Comparison of ENCODE assay signal across 3 worm cellular contexts in genomic region chrIII:8801864-8802818, ce11.
TF ChIP-seq lines count a peak whose summit lies in the region.

No protein-coding gene starts in this region.

TF ChIP-seq in whole organism, L1 larva, 84 proteins besides CTCF, POLR2A, EP300 and RAD21 (continued from another document and continues in another):
- TF ChIP-seq egl-27 (tag; optimal IDR thresholded peaks at IDR 0.05; lab: Kevin White, UChicago) (peak; percentile 95 to 96), mep-1 (tag; optimal IDR thresholded peaks at IDR 0.05; lab: Kevin White, UChicago) (peak; percentile 98), snu-23 (GFP tag; optimal IDR thresholded peaks at IDR 0.05; lab: Kevin White, UChicago) (peak; percentile 96), ceh-8 (GFP tag; optimal IDR thresholded peaks at IDR 0.05; lab: Kevin White, UChicago) (no peak), fkh-8 (tag; optimal IDR thresholded peaks at IDR 0.05; lab: Kevin White, UChicago) (peak; percentile 96), nhr-20 (tag; optimal IDR thresholded peaks at IDR 0.05; lab: Kevin White, UChicago) (peak; percentile 98), nhr-28 (tag; optimal IDR thresholded peaks at IDR 0.05; lab: Kevin White, UChicago) (peak; percentile 76), fkh-4 (tag; optimal IDR thresholded peaks at IDR 0.05; lab: Kevin White, UChicago; ENCODE audit: borderline replicate concordance) (peak; percentile 80), pqm-1 (tag; optimal IDR thresholded peaks at IDR 0.05; lab: Kevin White, UChicago) (peak; percentile 24), irx-1 (tag; optimal IDR thresholded peaks at IDR 0.05; lab: Kevin White, UChicago) (peak; percentile 94), unc-130 (tag; optimal IDR thresholded peaks at IDR 0.05; lab: Kevin White, UChicago) (peak; percentile 77), zag-1 (tag; optimal IDR thresholded peaks at IDR 0.05; lab: Kevin White, UChicago) (peak; percentile 98), skn-1 (tag; optimal IDR thresholded peaks at IDR 0.05; lab: Kevin White, UChicago) (peak; percentile 91), unc-86 (tag; optimal IDR thresholded peaks at IDR 0.05; lab: Kevin White, UChicago) (peak; percentile 94), ztf-4 (tag; optimal IDR thresholded peaks at IDR 0.05; lab: Kevin White, UChicago) (peak; percentile 96), isw-1 (GFP tag; IDR thresholded peaks at IDR 0.05; lab: Robert Waterston, UW) (peak; percentile 82), C34B4.2 (tag; optimal IDR thresholded peaks at IDR 0.05; lab: Kevin White, UChicago) (no peak), zip-4 (GFP tag; optimal IDR thresholded peaks at IDR 0.05; lab: Kevin White, UChicago) (peak; percentile 71), ces-1 (GFP tag; optimal IDR thresholded peaks at IDR 0.05; lab: Kevin White, UChicago) (no peak), nhr-76 (tag; optimal IDR thresholded peaks at IDR 0.05; lab: Kevin White, UChicago) (peak; percentile 47), ceh-90 (tag; optimal IDR thresholded peaks at IDR 0.05; lab: Kevin White, UChicago) (no peak), vab-15 (tag; optimal IDR thresholded peaks at IDR 0.05; lab: Kevin White, UChicago) (peak; percentile 86), C04F5.9 (tag; optimal IDR thresholded peaks at IDR 0.05; lab: Kevin White, UChicago) (peak; percentile 65), efl-1 (optimal IDR thresholded peaks at IDR 0.05; lab: Kevin White, UChicago) (peak; percentile 90 to 97), efl-1 (GFP tag; optimal IDR thresholded peaks at IDR 0.05 in 1 of 2; lab: Kevin White, UChicago) (peak; percentile 70 to 97), nhr-84 (tag; optimal IDR thresholded peaks at IDR 0.05; lab: Kevin White, UChicago) (no peak), mef-2 (tag; optimal IDR thresholded peaks at IDR 0.05; lab: Kevin White, UChicago) (peak; percentile 94), ceh-82 (tag; optimal IDR thresholded peaks at IDR 0.05; lab: Kevin White, UChicago) (peak; percentile 69 to 96 (median 96)), F16B12.6 (tag; optimal IDR thresholded peaks at IDR 0.05; lab: Kevin White, UChicago) (peak; percentile 40), nhr-47 (tag; optimal IDR thresholded peaks at IDR 0.05; lab: Kevin White, UChicago) (peak; percentile 95), ceh-63 (GFP tag; optimal IDR thresholded peaks at IDR 0.05; lab: Kevin White, UChicago) (no peak), jun-1 (tag; optimal IDR thresholded peaks at IDR 0.05; lab: Kevin White, UChicago) (peak; percentile 97), dpl-1 (GFP tag; optimal IDR thresholded peaks at IDR 0.05; lab: Kevin White, UChicago) (peak; percentile 68 to 72 (median 70)), dsc-1 (tag; optimal IDR thresholded peaks at IDR 0.05; lab: Kevin White, UChicago) (peak; percentile 96), sox-4 (tag; optimal IDR thresholded peaks at IDR 0.05; lab: Kevin White, UChicago) (peak; percentile 56), nhr-90 (tag; optimal IDR thresholded peaks at IDR 0.05; lab: Kevin White, UChicago; ENCODE audit: poor library complexity) (peak; percentile 95), rnt-1 (tag; optimal IDR thresholded peaks at IDR 0.05; lab: Kevin White, UChicago) (peak; percentile 91), ceh-88 (GFP tag; IDR thresholded peaks at IDR 0.05; lab: Robert Waterston, UW) (peak; percentile 90), aha-1 (tag; optimal IDR thresholded peaks at IDR 0.05; lab: Kevin White, UChicago) (peak; percentile 92), tlp-1 (tag; optimal IDR thresholded peaks at IDR 0.05; lab: Kevin White, UChicago) (no peak), efl-3 (GFP tag; optimal IDR thresholded peaks at IDR 0.05; lab: Kevin White, UChicago) (peak; percentile 23), elt-2 (tag; optimal IDR thresholded peaks at IDR 0.05; lab: Kevin White, UChicago) (peak; percentile 90), aly-2 (tag; optimal IDR thresholded peaks at IDR 0.05; lab: Kevin White, UChicago) (peak; percentile 55)

TF ChIP-seq in whole organism, L3 larva, 47 proteins besides CTCF, POLR2A, EP300 and RAD21 (continued from another document):
- TF ChIP-seq nhr-12 (tag; optimal IDR thresholded peaks at IDR 0.05; lab: Kevin White, UChicago) (no peak), aly-2 (tag; optimal IDR thresholded peaks at IDR 0.05; lab: Kevin White, UChicago) (peak; percentile 89), fos-1 (tag; optimal IDR thresholded peaks at IDR 0.05; lab: Kevin White, UChicago) (peak; percentile 72), mdl-1 (tag; optimal IDR thresholded peaks at IDR 0.05; lab: Kevin White, UChicago) (peak; percentile 95), nhr-11 (tag; optimal IDR thresholded peaks at IDR 0.05; lab: Kevin White, UChicago) (peak; percentile 98), R02D3.7 (tag; optimal IDR thresholded peaks at IDR 0.05; lab: Kevin White, UChicago) (peak; percentile 77), nhr-77 (tag; optimal IDR thresholded peaks at IDR 0.05; lab: Kevin White, UChicago) (peak; percentile 78), nhr-43 (tag; optimal IDR thresholded peaks at IDR 0.05; lab: Kevin White, UChicago; ENCODE audit: poor library complexity, severe bottlenecking) (peak; percentile 70), ceh-9 (tag; optimal IDR thresholded peaks at IDR 0.05; lab: Kevin White, UChicago) (peak; percentile 50), zag-1 (tag; optimal IDR thresholded peaks at IDR 0.05; lab: Kevin White, UChicago) (peak; percentile 82), elt-2 (tag; optimal IDR thresholded peaks at IDR 0.05; lab: Kevin White, UChicago) (peak; percentile 93), egl-27 (tag; optimal IDR thresholded peaks at IDR 0.05; lab: Kevin White, UChicago) (peak; percentile 91), lsy-12 (tag; optimal IDR thresholded peaks at IDR 0.05; lab: Kevin White, UChicago) (peak; percentile 91), snpc-4 (tag; optimal IDR thresholded peaks at IDR 0.05; lab: Kevin White, UChicago) (peak; percentile 88), ceh-82 (tag; optimal IDR thresholded peaks at IDR 0.05; lab: Kevin White, UChicago) (peak; percentile 75), skn-1 (tag; optimal IDR thresholded peaks at IDR 0.05; lab: Kevin White, UChicago) (peak; percentile 89), nhr-28 (tag; optimal IDR thresholded peaks at IDR 0.05; lab: Kevin White, UChicago) (peak; percentile 16), nhr-23 (tag; optimal IDR thresholded peaks at IDR 0.05; lab: Kevin White, UChicago) (peak; percentile 98), ceh-28 (tag; optimal IDR thresholded peaks at IDR 0.05; lab: Kevin White, UChicago) (peak; percentile 93), fkh-10 (GFP tag; optimal IDR thresholded peaks at IDR 0.05; lab: Kevin White, UChicago) (peak; percentile 82), nhr-76 (tag; optimal IDR thresholded peaks at IDR 0.05; lab: Kevin White, UChicago) (no peak), tbx-2 (tag; optimal IDR thresholded peaks at IDR 0.05; lab: Kevin White, UChicago) (peak; percentile 92), daf-12 (tag; optimal IDR thresholded peaks at IDR 0.05; lab: Kevin White, UChicago) (peak; percentile 41), nfya-1 (tag; optimal IDR thresholded peaks at IDR 0.05; lab: Kevin White, UChicago; ENCODE audit: insufficient read depth) (peak; percentile 98), sea-2 (GFP tag; optimal IDR thresholded peaks at IDR 0.05; lab: Kevin White, UChicago) (peak; percentile 86), ztf-11 (tag; optimal IDR thresholded peaks at IDR 0.05; lab: Kevin White, UChicago) (no peak), unc-39 (tag; optimal IDR thresholded peaks at IDR 0.05; lab: Kevin White, UChicago) (no peak), elt-3 (tag; optimal IDR thresholded peaks at IDR 0.05; lab: Kevin White, UChicago) (peak in 1 of 3 experiments; percentile 69)
TF ChIP-seq in whole organism, L3 larva: peak in this region for 39.

TF ChIP-seq in whole organism, young adult, 124 proteins besides CTCF, POLR2A, EP300 and RAD21 (continued from another document):
- TF ChIP-seq attf-5 (GFP tag; optimal IDR thresholded peaks at IDR 0.05; lab: Kevin White, UChicago) (peak; percentile 97), Y56A3A.18 (GFP tag; IDR thresholded peaks at IDR 0.05; lab: Robert Waterston, UW) (0 out of 2 replicates have a peak, but pooled peaks have one; percentile 21), somi-1 (GFP tag; optimal IDR thresholded peaks at IDR 0.05; lab: Kevin White, UChicago) (peak; percentile 94), mes-4 (tag; optimal IDR thresholded peaks at IDR 0.05; lab: Kevin White, UChicago) (no peak), pha-4 (tag; optimal IDR thresholded peaks at IDR 0.05; lab: Kevin White, UChicago) (peak; percentile 90), unc-62 (GFP tag; optimal IDR thresholded peaks at IDR 0.05; lab: Kevin White, UChicago) (peak; percentile 89), mcd-1 (GFP tag; IDR thresholded peaks at IDR 0.05; lab: Robert Waterston, UW) (peak; percentile 69), lin-26 (GFP tag; IDR thresholded peaks at IDR 0.05; lab: Robert Waterston, UW) (peak; percentile 75; the same call in 1 of the 2 replicates), let-607 (tag; optimal IDR thresholded peaks at IDR 0.05; lab: Kevin White, UChicago) (peak; percentile 87 to 92), lir-1 (GFP tag; conservative IDR thresholded peaks at IDR 0.05; lab: Robert Waterston, UW) (peak; percentile 49; the same call in 1 of the 2 replicates), F22D6.2 (tag; optimal IDR thresholded peaks at IDR 0.05; lab: Kevin White, UChicago) (peak; percentile 77), ztf-26 (tag; optimal IDR thresholded peaks at IDR 0.05; lab: Kevin White, UChicago) (peak; percentile 84), sea-2 (GFP tag; IDR thresholded peaks at IDR 0.05; lab: Robert Waterston, UW) (no peak), B0336.3 (GFP tag; IDR thresholded peaks at IDR 0.05; lab: Robert Waterston, UW) (peak; percentile 94), mel-28 (tag; optimal IDR thresholded peaks at IDR 0.05; lab: Kevin White, UChicago; ENCODE audit: borderline replicate concordance) (no peak), akir-1 (GFP tag; optimal IDR thresholded peaks at IDR 0.05; lab: Kevin White, UChicago) (peak; percentile 70), bed-2 (GFP tag; IDR thresholded peaks at IDR 0.05; lab: Robert Waterston, UW) (0 out of 2 replicates have a peak, but pooled peaks have one; percentile 23), dpff-1 (tag; optimal IDR thresholded peaks at IDR 0.05; lab: Kevin White, UChicago) (no peak), snpc-3.4 (tag; optimal IDR thresholded peaks at IDR 0.05; lab: Kevin White, UChicago) (peak; percentile 53), T07F8.4 (tag; optimal IDR thresholded peaks at IDR 0.05; lab: Kevin White, UChicago) (no peak), F23B12.7 (tag; optimal IDR thresholded peaks at IDR 0.05; lab: Kevin White, UChicago; ENCODE audit: insufficient read depth) (peak; percentile 80), hmg-20 (GFP tag; IDR thresholded peaks at IDR 0.05; lab: Robert Waterston, UW) (no peak), snpc-1.3 (tag; optimal IDR thresholded peaks at IDR 0.05; lab: Kevin White, UChicago; ENCODE audit: insufficient read depth) (peak; percentile 48), chd-7 (tag; optimal IDR thresholded peaks at IDR 0.05; lab: Kevin White, UChicago) (peak; percentile 94), attf-3 (GFP tag; conservative IDR thresholded peaks at IDR 0.05; lab: Robert Waterston, UW) (peak; percentile 17; the same call in 1 of the 2 replicates), atf-7 (tag; optimal IDR thresholded peaks at IDR 0.05; lab: Kevin White, UChicago) (peak; percentile 98), madf-10 (tag; optimal IDR thresholded peaks at IDR 0.05; lab: Kevin White, UChicago) (peak; percentile 88), madf-6 (GFP tag; IDR thresholded peaks at IDR 0.05; lab: Robert Waterston, UW) (no peak), K12H6.12 (tag; optimal IDR thresholded peaks at IDR 0.05; lab: Kevin White, UChicago) (peak; percentile 98), nhr-80 (tag; optimal IDR thresholded peaks at IDR 0.05; lab: Kevin White, UChicago) (peak; percentile 99), athp-1 (tag; optimal IDR thresholded peaks at IDR 0.05; lab: Kevin White, UChicago) (peak; percentile 85), nfyb-1 (GFP tag; IDR thresholded peaks at IDR 0.05; lab: Robert Waterston, UW) (peak; percentile 88), ekl-4 (GFP tag; IDR thresholded peaks at IDR 0.05; lab: Robert Waterston, UW) (peak; percentile 35; the same call in 1 of the 2 replicates), B0035.1 (tag; optimal IDR thresholded peaks at IDR 0.05; lab: Kevin White, UChicago) (peak; percentile 67), ztf-18 (tag; optimal IDR thresholded peaks at IDR 0.05; lab: Kevin White, UChicago) (peak; percentile 77), him-1 (tag; optimal IDR thresholded peaks at IDR 0.05; lab: Kevin White, UChicago) (no peak), die-1 (tag; optimal IDR thresholded peaks at IDR 0.05; lab: Kevin White, UChicago) (peak; percentile 4), B0261.1 (tag; optimal IDR thresholded peaks at IDR 0.05; lab: Kevin White, UChicago) (no peak), zfh-2 (GFP tag; conservative IDR thresholded peaks at IDR 0.05; lab: Robert Waterston, UW) (peak; percentile 97), dox-1 (GFP tag; IDR thresholded peaks at IDR 0.05; lab: Robert Waterston, UW) (peak; percentile 88), rcor-1 (GFP tag; IDR thresholded peaks at IDR 0.05; lab: Robert Waterston, UW) (peak; percentile 33; the same call in 1 of the 2 replicates), C17E4.6 (GFP tag; IDR thresholded peaks at IDR 0.05; lab: Robert Waterston, UW) (no peak), F33H1.4 (GFP tag; IDR thresholded peaks at IDR 0.05; lab: Robert Waterston, UW) (peak; percentile 35; the same call in 1 of the 2 replicates), D2030.7 (GFP tag; IDR thresholded peaks at IDR 0.05; lab: Robert Waterston, UW) (no peak), ZK185.1 (tag; optimal IDR thresholded peaks at IDR 0.05; lab: Kevin White, UChicago; ENCODE audit: poor library complexity, severe bottlenecking) (no peak), ceh-100 (GFP tag; IDR thresholded peaks at IDR 0.05; lab: Robert Waterston, UW) (peak; percentile 37; the same call in 1 of the 2 replicates)
